Worm (Caenorhabditis elegans): ENCODE measurements around the gene srr-9.

srr-9 gene

DNA sequence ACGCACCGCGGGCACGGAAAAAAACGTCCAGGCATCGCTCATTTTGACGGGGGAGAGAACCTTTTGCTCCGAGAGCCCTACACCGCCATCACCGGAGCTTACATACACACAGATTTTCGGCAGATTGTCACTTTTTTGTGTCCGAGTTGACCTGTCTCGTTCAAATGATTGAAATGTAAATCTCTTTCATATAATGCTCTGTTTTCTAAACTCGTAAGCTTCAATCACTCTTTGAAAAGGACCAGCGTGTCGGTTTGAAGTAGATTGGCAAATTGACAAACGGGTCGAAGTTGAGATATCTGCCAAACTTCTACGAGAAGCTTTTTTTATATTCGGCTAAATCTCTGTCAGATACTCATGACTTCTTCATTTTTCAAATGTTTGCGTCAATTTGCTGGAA, 9.3 kb downstream of the srr-9 start:
- TF ChIP-seq drap-1 (GFP tag; optimal IDR thresholded peaks at IDR 0.05) (no peak), unc-39 (tag; optimal IDR thresholded peaks at IDR 0.05) (no peak), elt-1 (tag; optimal IDR thresholded peaks at IDR 0.05; ENCODE audit: borderline replicate concordance, insufficient read depth) (no peak), unc-120 (tag; optimal IDR thresholded peaks at IDR 0.05; ENCODE audit: poor library complexity, severe bottlenecking) (no peak), bed-3 (GFP tag; optimal IDR thresholded peaks at IDR 0.05) (no peak), cnd-1 (tag; optimal IDR thresholded peaks at IDR 0.05) (no peak), nhr-12 (tag; optimal IDR thresholded peaks at IDR 0.05) (no peak), mls-2 (tag; optimal IDR thresholded peaks at IDR 0.05) (no peak), nhr-237 (tag; optimal IDR thresholded peaks at IDR 0.05) (no peak), nhr-28 (tag; optimal IDR thresholded peaks at IDR 0.05) (no peak), hlh-1 (tag; optimal IDR thresholded peaks at IDR 0.05) (no peak), pha-4 (tag; optimal IDR thresholded peaks at IDR 0.05) (no peak), ceh-43 (GFP tag; optimal IDR thresholded peaks at IDR 0.05) (no peak), flh-1 (GFP tag; optimal IDR thresholded peaks at IDR 0.05) (no peak), lsy-2 (tag; optimal IDR thresholded peaks at IDR 0.05) (no peak), ces-1 (GFP tag; optimal IDR thresholded peaks at IDR 0.05) (no peak), sem-2 (GFP tag; optimal IDR thresholded peaks at IDR 0.05) (no peak), zip-8 (tag; optimal IDR thresholded peaks at IDR 0.05) (no peak), M03D4.4 (tag; optimal IDR thresholded peaks at IDR 0.05) (no peak)

DNA sequence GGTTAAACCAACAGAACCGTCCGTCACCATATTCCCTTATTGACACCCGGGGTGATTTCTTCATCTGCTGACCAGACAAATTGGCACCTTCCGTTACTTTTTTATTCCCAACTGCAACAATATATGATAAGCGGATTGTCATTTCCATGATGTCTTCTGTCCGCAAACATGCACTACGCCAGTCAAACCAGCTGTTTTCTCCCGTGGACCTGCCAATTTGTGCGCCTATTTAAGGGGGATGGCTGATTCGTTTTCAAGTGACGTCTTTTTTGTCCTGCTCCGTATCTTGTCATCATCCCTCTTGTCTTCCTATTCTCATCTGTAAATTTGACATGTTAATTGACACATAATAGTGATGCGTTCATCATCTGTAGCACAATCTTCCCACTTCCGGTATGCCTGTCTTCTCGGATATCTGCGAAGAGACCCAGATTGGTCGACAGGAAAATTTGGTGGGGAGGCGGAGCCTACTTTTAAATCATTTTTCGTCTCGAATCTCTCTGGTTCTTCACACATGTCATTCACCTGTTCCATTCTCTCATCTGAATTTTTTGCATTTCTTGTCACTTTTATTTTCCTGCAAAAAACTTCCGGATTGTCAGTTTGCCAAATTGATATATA, 10.3 kb downstream of the srr-9 start:
- no peak for TF ChIP-seq ceh-39 (tag; optimal IDR thresholded peaks at IDR 0.05)
- TF ChIP-seq zip-8 (tag; optimal IDR thresholded peaks at IDR 0.05): no peak
- TF ChIP-seq sem-2 (GFP tag; optimal IDR thresholded peaks at IDR 0.05): no peak
- no peak for TF ChIP-seq lin-32 (GFP tag; optimal IDR thresholded peaks at IDR 0.05)
- no peak for TF ChIP-seq flh-1 (GFP tag; optimal IDR thresholded peaks at IDR 0.05)
- TF ChIP-seq mls-2 (tag; optimal IDR thresholded peaks at IDR 0.05): no peak
- no peak for TF ChIP-seq nhr-237 (tag; optimal IDR thresholded peaks at IDR 0.05)
- no peak for TF ChIP-seq mep-1 (tag; optimal IDR thresholded peaks at IDR 0.05)
- no peak for TF ChIP-seq cnd-1 (tag; optimal IDR thresholded peaks at IDR 0.05)
- TF ChIP-seq blmp-1 (tag; optimal IDR thresholded peaks at IDR 0.05): no peak
- no peak for TF ChIP-seq ceh-83 (GFP tag; optimal IDR thresholded peaks at IDR 0.05)
- TF ChIP-seq nhr-76 (tag; optimal IDR thresholded peaks at IDR 0.05): no peak

DNA sequence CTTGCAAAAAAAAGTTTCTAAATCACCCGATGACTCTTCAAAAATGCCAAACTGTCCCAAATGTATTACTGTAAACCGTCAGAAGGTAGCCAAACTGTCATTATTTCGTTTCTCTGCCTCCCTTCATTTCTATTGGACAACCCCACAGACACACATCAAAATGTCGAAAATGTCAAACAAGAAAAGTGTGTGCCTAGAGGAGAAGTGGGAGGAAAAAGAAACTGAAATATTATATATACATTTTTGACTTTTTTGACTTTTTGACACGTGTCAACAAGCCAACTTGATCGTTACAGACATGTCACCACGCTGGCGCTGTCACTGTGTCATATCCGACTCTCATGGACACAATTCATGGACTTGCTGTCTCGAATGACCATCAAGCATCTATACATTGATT, 11.9 kb downstream of the srr-9 start:
- no peak for TF ChIP-seq flh-1 (GFP tag; optimal IDR thresholded peaks at IDR 0.05)
- TF ChIP-seq lin-13 (tag; optimal IDR thresholded peaks at IDR 0.05): no peak
- TF ChIP-seq ztf-11 (tag; optimal IDR thresholded peaks at IDR 0.05): no peak

DNA sequence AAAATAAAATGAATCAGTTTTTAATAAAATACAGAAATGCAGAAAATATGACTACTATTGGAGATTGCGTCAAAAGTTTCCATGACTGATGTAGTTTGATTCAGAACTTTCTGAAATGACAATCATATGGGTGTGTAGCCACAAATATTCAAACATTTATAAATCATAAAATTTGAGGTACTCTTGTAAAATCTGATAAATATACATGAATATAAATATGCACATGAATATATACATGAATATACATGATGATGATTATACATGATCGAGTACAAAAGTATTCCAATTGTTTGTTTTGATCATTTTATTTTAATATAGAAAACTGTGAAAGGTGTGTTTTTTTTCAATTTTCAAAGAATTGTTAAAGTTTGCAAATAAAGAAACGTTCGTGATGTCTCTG, 16.7 kb downstream of the srr-9 start, which contains the start of gene T05B11.4:
Gene T05B11.4, minus strand, starts transcription at position 101 of the 400 bp plus-strand sequence.
- TF ChIP-seq bed-3 (GFP tag; optimal IDR thresholded peaks at IDR 0.05) (no peak), drap-1 (GFP tag; optimal IDR thresholded peaks at IDR 0.05) (no peak), snpc-4 (tag; optimal IDR thresholded peaks at IDR 0.05) (no peak), sem-2 (GFP tag; optimal IDR thresholded peaks at IDR 0.05) (no peak), zip-8 (tag; optimal IDR thresholded peaks at IDR 0.05) (no peak), ceh-39 (tag; optimal IDR thresholded peaks at IDR 0.05) (no peak), nhr-28 (tag; optimal IDR thresholded peaks at IDR 0.05) (no peak), elt-1 (tag; optimal IDR thresholded peaks at IDR 0.05; ENCODE audit: borderline replicate concordance, insufficient read depth) (no peak), nhr-76 (tag; optimal IDR thresholded peaks at IDR 0.05) (no peak)

DNA sequence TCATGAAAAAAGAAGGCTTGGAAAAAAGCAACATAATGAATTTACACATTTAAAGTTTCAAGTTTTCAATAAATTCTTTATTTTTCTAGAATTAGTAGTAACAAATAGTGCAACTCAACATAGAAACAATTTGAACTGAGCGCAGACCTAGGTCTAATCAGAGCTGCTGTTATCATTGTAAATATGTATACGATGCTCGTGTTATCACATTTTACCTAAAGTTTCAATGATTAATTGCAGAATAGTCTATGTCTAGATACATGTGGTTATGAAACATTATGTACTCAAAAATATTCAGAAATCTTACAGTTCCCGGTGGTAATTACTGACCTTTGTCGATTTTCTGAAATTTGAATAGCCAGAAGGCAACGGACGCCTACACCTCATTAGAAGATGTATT, 18.2 kb downstream of the srr-9 start:
- TF ChIP-seq flh-1 (GFP tag; optimal IDR thresholded peaks at IDR 0.05) (no peak), nhr-12 (tag; optimal IDR thresholded peaks at IDR 0.05) (no peak)

DNA sequence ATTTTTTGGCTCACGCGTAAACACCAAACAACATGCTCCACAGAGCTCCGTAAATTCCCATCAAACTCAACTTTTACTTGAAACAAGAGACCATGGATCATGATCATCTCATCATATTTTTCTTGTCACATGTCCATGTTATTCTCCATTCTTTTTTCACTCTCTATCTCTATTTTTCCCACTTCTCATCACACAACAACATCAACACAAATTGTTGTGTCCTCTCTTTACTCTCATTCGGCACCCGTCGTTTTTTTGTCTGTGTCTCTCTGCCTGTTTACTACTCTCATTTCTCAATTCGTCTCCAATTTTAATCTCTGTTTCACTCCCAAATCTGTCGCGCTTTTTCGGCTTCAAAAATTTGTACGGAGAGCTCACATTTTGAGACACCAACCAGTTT, 21.5 kb downstream of the srr-9 start:
- TF ChIP-seq unc-120 (tag; optimal IDR thresholded peaks at IDR 0.05; ENCODE audit: poor library complexity, severe bottlenecking): peak; percentile 27
- TF ChIP-seq mab-5 (tag; optimal IDR thresholded peaks at IDR 0.05): no peak
- peak; percentile 66 for TF ChIP-seq ces-1 (GFP tag; optimal IDR thresholded peaks at IDR 0.05)
- no peak for TF ChIP-seq blmp-1 (tag; optimal IDR thresholded peaks at IDR 0.05)
- no peak for TF ChIP-seq elt-3 (tag; optimal IDR thresholded peaks at IDR 0.05)
- TF ChIP-seq bed-3 (GFP tag; optimal IDR thresholded peaks at IDR 0.05): no peak
- TF ChIP-seq ztf-11 (tag; optimal IDR thresholded peaks at IDR 0.05): no peak
- TF ChIP-seq cnd-1 (tag; optimal IDR thresholded peaks at IDR 0.05): no peak
- no peak for TF ChIP-seq ceh-83 (GFP tag; optimal IDR thresholded peaks at IDR 0.05)
- no peak for TF ChIP-seq nhr-2 (tag; optimal IDR thresholded peaks at IDR 0.05)
- TF ChIP-seq flh-1 (GFP tag; optimal IDR thresholded peaks at IDR 0.05): no peak
- no peak for TF ChIP-seq sem-2 (GFP tag; optimal IDR thresholded peaks at IDR 0.05)
- TF ChIP-seq sptf-1 (tag; optimal IDR thresholded peaks at IDR 0.05): no peak
- no peak for TF ChIP-seq lin-13 (tag; optimal IDR thresholded peaks at IDR 0.05)
- no peak for TF ChIP-seq nhr-12 (tag; optimal IDR thresholded peaks at IDR 0.05)
- TF ChIP-seq unc-62 (GFP tag; optimal IDR thresholded peaks at IDR 0.05): peak; percentile 70
- TF ChIP-seq nhr-28 (tag; optimal IDR thresholded peaks at IDR 0.05): no peak

Data from whole organism, mixed stage, embryonic.